Worm (Caenorhabditis elegans) whole organism, mixed stage, embryonic: ENCODE results near the gene math-3.

Experiments used
- ham-2 ChIP-seq: fragments of 200-800 bp; sonication (Bioruptor generic); optimal IDR thresholded peaks from 2 replicates; lab custom pipeline; 2018; ENCODE audit warnings: mild to moderate bottlenecking, missing genetic modification characterization, missing compliant biosample characterization
- nhr-12 ChIP-seq: fragments of 150-350 bp; optimal IDR thresholded peaks from 2 replicates; lab custom pipeline; 2014; ENCODE audit warnings: missing biosample characterization, missing genetic modification characterization
- unc-120 ChIP-seq: sonication (generic microtip); optimal IDR thresholded peaks from 2 replicates; lab custom pipeline; 2017; ENCODE audit warnings: missing genetic modification characterization, missing compliant biosample characterization; ENCODE audit not compliant: poor library complexity, severe bottlenecking
- unc-62 ChIP-seq: fragments of 150-350 bp; optimal IDR thresholded peaks from 2 replicates; lab custom pipeline; 2014; ENCODE audit warnings: missing biosample characterization, missing genetic modification reagents, missing genetic modification characterization

DNA sequence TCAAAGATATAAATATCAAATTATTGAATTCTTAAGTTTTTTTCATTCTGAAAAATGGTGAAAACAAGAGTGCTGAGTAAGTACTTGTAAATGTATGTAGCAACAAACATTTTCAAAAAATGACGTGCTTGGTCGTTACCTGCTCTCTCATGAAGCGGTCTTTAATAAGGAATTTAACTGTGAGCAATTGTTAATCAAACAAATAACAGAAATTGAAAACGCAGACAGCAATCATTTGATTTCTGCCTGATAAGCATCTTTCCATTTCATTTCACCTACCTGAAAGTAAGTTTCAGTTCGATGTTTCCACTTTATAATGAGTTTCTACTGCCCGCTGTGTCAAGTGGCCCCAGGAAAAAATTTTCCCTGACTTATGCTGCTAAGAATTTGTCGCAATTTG lies 8.8 kb upstream of the math-3 start, which contains the start of gene math-28:
- TF ChIP-seq unc-62, result no peak
- TF ChIP-seq unc-120 (tag; lab: Kevin White, UChicago), result no peak
- TF ChIP-seq nhr-12 (tag; lab: Kevin White, UChicago), result no peak
- no peak for TF ChIP-seq ham-2
